Worm (Caenorhabditis elegans) whole organism, young adult: ENCODE measurements around the gene fbxa-107.

Experiments used
- D2030.7 ChIP-seq: fragments of 200-800 bp; sonication (Bioruptor generic); IDR thresholded peaks from 2 replicates; pipeline ENCODE4 v1.3.6; 2022; ENCODE audit warnings: missing genetic modification reagents, missing genetic modification characterization, missing compliant biosample characterization
- F39B2.1 ChIP-seq: fragments of 200-800 bp; sonication (Bioruptor generic); IDR thresholded peaks from 2 replicates; pipeline ENCODE4 v1.3.6; 2022; ENCODE audit warnings: missing genetic modification reagents, missing genetic modification characterization, missing compliant biosample characterization
- F49E8.2 ChIP-seq: sonication (generic microtip); optimal IDR thresholded peaks from 3 replicates; lab custom pipeline; 2017; ENCODE audit warnings: missing genetic modification characterization, mild to moderate bottlenecking, missing compliant biosample characterization, antibody characterized with exemption, moderate library complexity; ENCODE audit not compliant: insufficient read depth
- F52B5.7 ChIP-seq: sonication (generic microtip); optimal IDR thresholded peaks from 2 replicates; lab custom pipeline; 2016; ENCODE audit warnings: mild to moderate bottlenecking, missing genetic modification characterization, missing compliant biosample characterization
- F55B11.4 ChIP-seq: sonication (generic microtip); optimal IDR thresholded peaks from 2 replicates; lab custom pipeline; 2016; ENCODE audit warnings: missing compliant biosample characterization, missing genetic modification characterization, borderline replicate concordance; ENCODE audit not compliant: insufficient read depth
- F57A8.1 ChIP-seq: fragments of 200-800 bp; sonication (Bioruptor generic); optimal IDR thresholded peaks from 2 replicates; lab custom pipeline; 2018; ENCODE audit warnings: mild to moderate bottlenecking, missing genetic modification characterization, moderate library complexity, missing compliant biosample characterization
- K11D2.4 ChIP-seq: fragments of 200-800 bp; sonication (Bioruptor generic); IDR thresholded peaks from 2 replicates; pipeline ENCODE4 v1.3.6; 2022; ENCODE audit warnings: missing genetic modification reagents, missing genetic modification characterization, missing compliant biosample characterization
- T07F8.4 ChIP-seq: sonication (generic microtip); optimal IDR thresholded peaks from 2 replicates; lab custom pipeline; 2016; ENCODE audit warnings: mild to moderate bottlenecking, missing genetic modification characterization, moderate library complexity, missing compliant biosample characterization
- Y53G8AR.9 ChIP-seq: fragments of 200-800 bp; sonication (Bioruptor generic); conservative IDR thresholded peaks from 2 replicates; pipeline ENCODE4 v1.3.6; 2022; ENCODE audit warnings: missing genetic modification reagents, missing genetic modification characterization, missing compliant biosample characterization
- Y95B8A.8 ChIP-seq: fragments of 200-800 bp; sonication (Bioruptor generic); IDR thresholded peaks from 2 replicates; pipeline ENCODE4 v1.3.6; 2022; ENCODE audit warnings: missing genetic modification reagents, missing genetic modification characterization, missing compliant biosample characterization
- ZK185.1 ChIP-seq: sonication (generic microtip); optimal IDR thresholded peaks from 2 replicates; lab custom pipeline; 2016; ENCODE audit warnings: mild to moderate bottlenecking, missing genetic modification characterization, missing compliant biosample characterization; ENCODE audit not compliant: poor library complexity, severe bottlenecking
- aptf-3 ChIP-seq: fragments of 200-800 bp; sonication (Bioruptor generic); IDR thresholded peaks from 2 replicates; pipeline ENCODE4 v1.3.6; 2022; ENCODE audit warnings: missing genetic modification characterization, missing compliant biosample characterization
- ceh-100 ChIP-seq: fragments of 200-800 bp; sonication (Bioruptor generic); IDR thresholded peaks from 2 replicates; pipeline ENCODE4 v1.3.6; 2022; ENCODE audit warnings: missing genetic modification reagents, missing genetic modification characterization, missing compliant biosample characterization
- die-1 ChIP-seq: sonication (generic microtip); optimal IDR thresholded peaks from 2 replicates; lab custom pipeline; 2016; ENCODE audit warnings: missing genotype, mild to moderate bottlenecking, missing genetic modification characterization, missing compliant biosample characterization
- dox-1 ChIP-seq: fragments of 200-800 bp; sonication (Bioruptor generic); IDR thresholded peaks from 2 replicates; pipeline ENCODE4 v1.3.6; 2022; ENCODE audit warnings: missing genetic modification reagents, missing genetic modification characterization, missing compliant biosample characterization
- dpff-1 ChIP-seq: sonication (generic microtip); optimal IDR thresholded peaks from 2 replicates; lab custom pipeline; 2017; ENCODE audit warnings: mild to moderate bottlenecking, missing genetic modification characterization, missing compliant biosample characterization
- efl-1 ChIP-seq: fragments of 150-350 bp; optimal IDR thresholded peaks from 2 replicates; lab custom pipeline; 2014; ENCODE audit warnings: missing biosample characterization, missing genetic modification reagents, missing genetic modification characterization
- gei-17 ChIP-seq: fragments of 200-800 bp; sonication (Bioruptor generic); optimal IDR thresholded peaks from 2 replicates; lab custom pipeline; 2018; ENCODE audit warnings: mild to moderate bottlenecking, missing genetic modification characterization, missing compliant biosample characterization
- hlh-12 ChIP-seq: sonication (generic microtip); optimal IDR thresholded peaks from 2 replicates; lab custom pipeline; 2016; ENCODE audit warnings: missing genetic modification characterization, missing compliant biosample characterization
- hmg-1.2 ChIP-seq: fragments of 200-800 bp; sonication (Bioruptor generic); IDR thresholded peaks from 2 replicates; pipeline ENCODE4 v1.3.6; 2022; ENCODE audit warnings: missing genetic modification reagents, missing genetic modification characterization, missing compliant biosample characterization
- hmg-20 ChIP-seq: fragments of 200-800 bp; sonication (Bioruptor generic); IDR thresholded peaks from 2 replicates; pipeline ENCODE4 v1.3.6; 2022; ENCODE audit warnings: missing genetic modification reagents, missing genetic modification characterization, missing compliant biosample characterization
- hrde-1 ChIP-seq: sonication (generic microtip); optimal IDR thresholded peaks from 2 replicates; lab custom pipeline; 2016; ENCODE audit warnings: missing genetic modification characterization, mild to moderate bottlenecking, missing compliant biosample characterization, moderate library complexity, missing genotype, missing genetic modification reagents, borderline replicate concordance
- lag-1 ChIP-seq: fragments of 200-800 bp; sonication (Bioruptor generic); IDR thresholded peaks from 2 replicates; pipeline ENCODE4 v1.3.6; 2022; ENCODE audit warnings: missing genetic modification reagents, missing genetic modification characterization, missing compliant biosample characterization
- let-607 ChIP-seq, 2 experiments: fragments of 200-800 bp in 1 of 2; sonication (Bioruptor generic) in 1 of 2; sonication (generic microtip) in 1 of 2; optimal IDR thresholded peaks; 2 replicates each; lab custom pipeline; 2016 to 2018; ENCODE audit warnings: mild to moderate bottlenecking in 2 of 2, missing compliant biosample characterization in 2 of 2, missing genetic modification characterization in 2 of 2, moderate library complexity in 2 of 2, missing genotype in 1 of 2
- lin-40 ChIP-seq: sonication (generic microtip); optimal IDR thresholded peaks from 2 replicates; lab custom pipeline; 2016; ENCODE audit warnings: missing genetic modification characterization, mild to moderate bottlenecking, missing compliant biosample characterization, missing genotype, missing genetic modification reagents
- lin-54 ChIP-seq: fragments of 200-800 bp; sonication (Bioruptor generic); optimal IDR thresholded peaks from 2 replicates; lab custom pipeline; 2018; ENCODE audit warnings: mild to moderate bottlenecking, missing genetic modification characterization, missing compliant biosample characterization
- madf-8 ChIP-seq: fragments of 200-800 bp; sonication (Bioruptor generic); conservative IDR thresholded peaks from 2 replicates; pipeline ENCODE4 v1.3.6; 2022; ENCODE audit warnings: missing genetic modification reagents, missing genetic modification characterization, missing compliant biosample characterization
- mcd-1 ChIP-seq: fragments of 200-800 bp; sonication (Bioruptor generic); IDR thresholded peaks from 2 replicates; pipeline ENCODE4 v1.3.6; 2022; ENCODE audit warnings: missing genetic modification reagents, missing genetic modification characterization, missing compliant biosample characterization
- nfya-1 ChIP-seq: sonication (generic microtip); optimal IDR thresholded peaks from 2 replicates; lab custom pipeline; 2017; ENCODE audit warnings: antibody characterized with exemption, missing compliant biosample characterization, missing genetic modification characterization, borderline replicate concordance; ENCODE audit not compliant: insufficient read depth
- nfyb-1 ChIP-seq: fragments of 200-800 bp; sonication (Bioruptor generic); IDR thresholded peaks from 2 replicates; pipeline ENCODE4 v1.3.6; 2022; ENCODE audit warnings: missing genetic modification reagents, missing genetic modification characterization, missing compliant biosample characterization
- repo-1 ChIP-seq: sonication (generic microtip); optimal IDR thresholded peaks from 2 replicates; lab custom pipeline; 2017; ENCODE audit warnings: mild to moderate bottlenecking, missing genetic modification characterization, missing compliant biosample characterization
- rpc-1 ChIP-seq, 2 experiments: fragments of 150-350 bp in 1 of 2; sonication (generic microtip) in 1 of 2; optimal IDR thresholded peaks; 2 replicates each; lab custom pipeline; 2014 to 2018; ENCODE audit warnings: missing biosample characterization in 1 of 2, missing genetic modification characterization in 1 of 2, missing genetic modification reagents in 1 of 2, missing genotype in 1 of 2
- sdz-38 ChIP-seq: sonication (generic microtip); optimal IDR thresholded peaks from 2 replicates; lab custom pipeline; 2016; ENCODE audit warnings: missing genotype, missing genetic modification characterization, missing compliant biosample characterization
- somi-1 ChIP-seq: fragments of 200-800 bp; sonication (Bioruptor generic); optimal IDR thresholded peaks from 2 replicates; lab custom pipeline; 2018; ENCODE audit warnings: mild to moderate bottlenecking, missing genetic modification characterization, missing compliant biosample characterization
- tbp1 ChIP-seq: fragments of 200-800 bp; sonication (Bioruptor generic); optimal IDR thresholded peaks from 2 replicates; lab custom pipeline; 2018; ENCODE audit warnings: mild to moderate bottlenecking, missing genetic modification characterization, missing compliant biosample characterization
- tbx-9 ChIP-seq: sonication (generic microtip); optimal IDR thresholded peaks from 2 replicates; lab custom pipeline; 2016; ENCODE audit warnings: borderline replicate concordance, missing genetic modification characterization, inconsistent platforms, missing compliant biosample characterization
- unc-130 ChIP-seq: sonication (generic microtip); optimal IDR thresholded peaks from 2 replicates; lab custom pipeline; 2016; ENCODE audit warnings: missing genetic modification reagents, missing genetic modification characterization, missing compliant biosample characterization
- xnd-1 ChIP-seq: sonication (generic microtip); optimal IDR thresholded peaks from 2 replicates; lab custom pipeline; 2016; ENCODE audit warnings: missing genotype, missing genetic modification reagents, missing genetic modification characterization, missing compliant biosample characterization
- zim-3 ChIP-seq: sonication (generic microtip); optimal IDR thresholded peaks from 2 replicates; lab custom pipeline; 2017; ENCODE audit warnings: mild to moderate bottlenecking, missing genetic modification characterization, moderate library complexity, missing compliant biosample characterization
- ztf-3 ChIP-seq: fragments of 200-800 bp; sonication (Bioruptor generic); optimal IDR thresholded peaks from 2 replicates; lab custom pipeline; 2018; ENCODE audit warnings: mild to moderate bottlenecking, missing genetic modification characterization, missing compliant biosample characterization
- ztf-6 ChIP-seq: fragments of 200-800 bp; sonication (Bioruptor generic); IDR thresholded peaks from 2 replicates; pipeline ENCODE4 v1.3.6; 2022; ENCODE audit warnings: missing genetic modification reagents, missing genetic modification characterization, missing compliant biosample characterization

The fbxa-107 gene

DNA sequence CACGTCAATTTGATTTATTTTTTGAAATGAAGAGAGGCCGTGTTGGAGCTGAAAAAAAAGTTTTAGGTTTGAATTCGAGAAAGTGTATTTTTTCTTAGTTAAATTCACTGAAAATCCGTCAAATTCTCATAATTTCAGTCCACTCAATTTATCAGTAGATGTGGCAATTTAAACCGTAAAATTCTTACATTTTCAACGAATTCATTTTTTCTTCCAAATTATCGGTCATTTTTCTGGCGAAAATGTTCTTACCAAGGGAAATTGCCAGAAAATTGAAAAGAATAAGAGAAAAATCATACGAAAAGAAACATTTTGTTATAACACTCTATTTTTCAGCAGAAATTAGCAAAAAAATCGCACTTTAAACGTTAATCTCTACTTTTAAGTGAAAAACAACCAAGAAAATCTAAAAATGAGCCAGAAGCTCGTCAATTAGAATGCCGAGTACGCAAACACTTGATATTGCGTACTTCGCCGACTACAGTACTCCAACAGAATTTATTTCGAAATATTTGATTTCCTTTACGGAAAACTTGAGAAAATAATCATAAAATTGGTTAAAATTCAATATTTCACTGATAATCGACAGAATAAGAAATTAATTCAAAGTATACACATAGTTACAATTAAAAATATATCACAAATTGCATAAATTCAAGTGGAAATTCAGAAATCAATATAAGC, 38.4 kb upstream of the fbxa-107 start, which contains the start of gene fbxa-106 (continued):
- TF ChIP-seq let-607 (tag; optimal IDR thresholded peaks at IDR 0.05; lab: Kevin White, UChicago) (no peak), hlh-12 (tag; lab: Kevin White, UChicago) (no peak), aptf-3 (GFP tag; lab: Robert Waterston, UW) (0 out of 2 replicates have a peak, but pooled peaks have one; percentile 69), nfyb-1 (GFP tag; lab: Robert Waterston, UW) (no peak), repo-1 (peak; percentile 14), Y95B8A.8 (peak; percentile 66; the same call in 1 of the 2 replicates), K11D2.4 (GFP tag; lab: Robert Waterston, UW) (no peak), efl-1 (GFP tag; lab: Kevin White, UChicago) (peak; percentile 16), ztf-3 (GFP tag; lab: Kevin White, UChicago) (no peak), T07F8.4 (tag; lab: Kevin White, UChicago) (no peak), ZK185.1 (tag; lab: Kevin White, UChicago) (no peak), gei-17 (GFP tag; lab: Kevin White, UChicago) (no peak), hmg-1.2 (GFP tag; lab: Robert Waterston, UW) (no peak), dox-1 (GFP tag; lab: Robert Waterston, UW) (no peak), sdz-38 (tag; lab: Kevin White, UChicago) (no peak), dpff-1 (tag; lab: Kevin White, UChicago) (no peak), ztf-6 (GFP tag; lab: Robert Waterston, UW) (no peak), xnd-1 (tag; lab: Kevin White, UChicago) (no peak), F39B2.1 (GFP tag; lab: Robert Waterston, UW) (no peak), hmg-20 (GFP tag; lab: Robert Waterston, UW) (no peak), mcd-1 (GFP tag; lab: Robert Waterston, UW) (peak; percentile 27; the same call in 1 of the 2 replicates), somi-1 (no peak), die-1 (tag; lab: Kevin White, UChicago) (no peak), hrde-1 (tag; lab: Kevin White, UChicago) (no peak), F57A8.1 (GFP tag; lab: Kevin White, UChicago) (no peak), nfya-1 (tag; lab: Kevin White, UChicago) (no peak), F55B11.4 (tag; lab: Kevin White, UChicago) (no peak), unc-130 (GFP tag; lab: Kevin White, UChicago) (no peak), zim-3 (no peak), F49E8.2 (tag; lab: Kevin White, UChicago) (peak; percentile 67), F52B5.7 (tag; lab: Kevin White, UChicago) (no peak), Y53G8AR.9 (GFP tag; lab: Robert Waterston, UW) (0 out of 2 replicates have a peak, but pooled peaks have one; percentile 42), ceh-100 (GFP tag; lab: Robert Waterston, UW) (no peak), tbp1 (GFP tag; lab: Kevin White, UChicago) (peak; percentile 56), madf-8 (GFP tag; lab: Robert Waterston, UW) (no peak), D2030.7 (GFP tag; lab: Robert Waterston, UW) (peak; percentile 61), lin-54 (peak; percentile 47), tbx-9 (tag; lab: Kevin White, UChicago) (no peak), lin-40 (tag; lab: Kevin White, UChicago) (no peak), lag-1 (GFP tag; lab: Robert Waterston, UW) (no peak), rpc-1 (optimal IDR thresholded peaks at IDR 0.05; lab: Kevin White, UChicago) (no peak), rpc-1 (tag; optimal IDR thresholded peaks at IDR 0.05; lab: Kevin White, UChicago) (no peak)
